Worm (Caenorhabditis elegans): ENCODE results near the gene arp-6.

arp-6 gene

ce11 chrII:8075324-8075810, 38.2 kb upstream of the arp-6 start, which contains the start of gene K02C4.2 (continued):
- TF ChIP-seq xbp-1 (tag; optimal IDR thresholded peaks at IDR 0.05) (peak; percentile 56), nhr-12 (tag; optimal IDR thresholded peaks at IDR 0.05) (no peak), ceh-88 (GFP tag; IDR thresholded peaks at IDR 0.05) (no peak), tlp-1 (tag; optimal IDR thresholded peaks at IDR 0.05) (no peak), rnt-1 (tag; optimal IDR thresholded peaks at IDR 0.05) (peak; percentile 81), zip-4 (GFP tag; optimal IDR thresholded peaks at IDR 0.05) (peak; percentile 60), isw-1 (GFP tag; IDR thresholded peaks at IDR 0.05) (no peak), ceh-90 (tag; optimal IDR thresholded peaks at IDR 0.05) (no peak), dpl-1 (GFP tag; optimal IDR thresholded peaks at IDR 0.05) (peak; percentile 28 to 62 (median 60)), nhr-47 (tag; optimal IDR thresholded peaks at IDR 0.05) (peak; percentile 75), unc-30 (tag; optimal IDR thresholded peaks at IDR 0.05) (no peak), unc-130 (tag; optimal IDR thresholded peaks at IDR 0.05) (peak; percentile 89), pag-3 (tag; optimal IDR thresholded peaks at IDR 0.05; ENCODE audit: borderline replicate concordance, insufficient read depth) (peak; percentile 84), C34B4.2 (tag; optimal IDR thresholded peaks at IDR 0.05) (no peak), C04F5.9 (tag; optimal IDR thresholded peaks at IDR 0.05) (no peak), grh-1 (GFP tag; IDR thresholded peaks at IDR 0.05) (no peak), lin-15B (tag; optimal IDR thresholded peaks at IDR 0.05) (no peak), nhr-237 (tag; optimal IDR thresholded peaks at IDR 0.05) (no peak), fkh-10 (GFP tag; optimal IDR thresholded peaks at IDR 0.05) (no peak), skn-1 (tag; optimal IDR thresholded peaks at IDR 0.05) (peak; percentile 78), Y116A8C.19 (tag; optimal IDR thresholded peaks at IDR 0.05; ENCODE audit: borderline replicate concordance) (no peak), aha-1 (tag; optimal IDR thresholded peaks at IDR 0.05) (no peak), fos-1 (tag; optimal IDR thresholded peaks at IDR 0.05) (peak; percentile 41), irx-1 (tag; optimal IDR thresholded peaks at IDR 0.05) (peak; percentile 48), hpl-2 (GFP tag; optimal IDR thresholded peaks at IDR 0.05) (peak; percentile 56), unc-86 (tag; optimal IDR thresholded peaks at IDR 0.05) (no peak), efl-3 (GFP tag; optimal IDR thresholded peaks at IDR 0.05) (no peak), lir-3 (tag; optimal IDR thresholded peaks at IDR 0.05; ENCODE audit: poor library complexity) (peak; percentile 41), ceh-8 (GFP tag; optimal IDR thresholded peaks at IDR 0.05) (peak; percentile 52), C16A3.4 (tag; optimal IDR thresholded peaks at IDR 0.05) (peak; percentile 88), nhr-90 (tag; optimal IDR thresholded peaks at IDR 0.05; ENCODE audit: poor library complexity) (peak; percentile 83), nhr-11 (tag; optimal IDR thresholded peaks at IDR 0.05) (no peak), ztf-11 (tag; optimal IDR thresholded peaks at IDR 0.05) (peak in 1 of 2 experiments; percentile 7), lin-35 (GFP tag; optimal IDR thresholded peaks at IDR 0.05) (peak; percentile 66 to 88), ceh-63 (GFP tag; optimal IDR thresholded peaks at IDR 0.05) (no peak), dsc-1 (tag; optimal IDR thresholded peaks at IDR 0.05) (peak; percentile 52), hlh-4 (tag; optimal IDR thresholded peaks at IDR 0.05) (no peak), egl-13 (tag; optimal IDR thresholded peaks at IDR 0.05) (no peak), zag-1 (tag; optimal IDR thresholded peaks at IDR 0.05) (no peak), jun-1 (tag; optimal IDR thresholded peaks at IDR 0.05) (peak; percentile 60), tbx-2 (tag; optimal IDR thresholded peaks at IDR 0.05) (peak; percentile 68), nhr-28 (tag; optimal IDR thresholded peaks at IDR 0.05) (no peak), ama-1 (optimal IDR thresholded peaks at IDR 0.05) (no peak), ets-5 (GFP tag; IDR thresholded peaks at IDR 0.05) (no peak), pqm-1 (tag; optimal IDR thresholded peaks at IDR 0.05) (no peak), alr-1 (tag; optimal IDR thresholded peaks at IDR 0.05; ENCODE audit: borderline replicate concordance) (no peak), mdl-1 (tag; optimal IDR thresholded peaks at IDR 0.05) (peak in 1 of 2 experiments; percentile 88), egl-27 (tag; optimal IDR thresholded peaks at IDR 0.05) (peak in 1 of 2 experiments; percentile 23), ztf-4 (tag; optimal IDR thresholded peaks at IDR 0.05) (peak; percentile 0), unc-98 (GFP tag; IDR thresholded peaks at IDR 0.05) (no peak), fkh-8 (tag; optimal IDR thresholded peaks at IDR 0.05) (peak; percentile 47), pax-3 (tag; optimal IDR thresholded peaks at IDR 0.05) (no peak), vab-15 (tag; optimal IDR thresholded peaks at IDR 0.05) (peak; percentile 83)

Data from whole organism, L1 larva.